Fruit fly (Drosophila melanogaster) whole organism, embryonic: ENCODE data around the gene CG15696.

ENCODE experiments used
- B-H1 ChIP-seq: fragments of 200-800 bp; sonication (Bioruptor generic); IDR thresholded peaks from 3 replicates; pipeline ENCODE4 v1.3.6; 2022; ENCODE audit warnings: missing biosample characterization, missing genetic modification characterization
- Elba2 ChIP-seq: fragments of 200-800 bp; sonication (Bioruptor generic); optimal IDR thresholded peaks from 3 replicates; lab custom pipeline; 2016; ENCODE audit warnings: missing biosample characterization, missing genetic modification characterization
- HmgD ChIP-seq: fragments of 200-800 bp; sonication (Bioruptor generic); optimal IDR thresholded peaks from 3 replicates; lab custom pipeline; 2016; ENCODE audit warnings: missing biosample characterization, missing genetic modification characterization
- Sox100B ChIP-seq: fragments of 200-800 bp; sonication (Bioruptor generic); optimal IDR thresholded peaks from 3 replicates; lab custom pipeline; 2018; ENCODE audit warnings: missing biosample characterization, mild to moderate bottlenecking, missing genetic modification characterization
- twi ChIP-seq: fragments of 200-800 bp; optimal IDR thresholded peaks from 2 replicates; lab custom pipeline; 2019; ENCODE audit warnings: missing biosample characterization, mild to moderate bottlenecking, missing genetic modification characterization, moderate library complexity
- zen2 ChIP-seq: fragments of 200-800 bp; sonication (Bioruptor generic); IDR thresholded peaks from 3 replicates; pipeline ENCODE4 v1.3.6; 2022; ENCODE audit warnings: missing biosample characterization, missing genetic modification characterization; ENCODE audit not compliant: partially characterized antibody

DNA sequence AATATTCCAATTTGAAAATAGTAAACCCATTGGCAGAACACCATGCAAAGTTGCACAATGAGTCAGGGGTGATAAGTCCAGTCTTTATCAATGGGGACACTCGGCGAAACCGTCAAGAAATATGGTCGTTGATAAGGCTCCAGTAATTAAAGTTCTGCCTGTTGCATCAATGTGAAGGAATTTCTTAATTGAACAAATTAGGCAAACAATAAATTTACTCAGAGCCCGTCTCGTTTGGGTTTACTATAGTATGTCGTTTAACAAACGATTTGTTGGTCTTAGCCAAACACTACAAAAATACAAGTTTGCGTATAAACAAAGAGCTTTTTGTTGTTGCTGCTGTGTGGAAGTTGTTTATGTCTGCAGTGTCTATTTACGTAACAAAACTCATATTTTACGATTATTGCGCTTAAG, 12.1 kb upstream of the CG15696 start:
- peak; percentile 46 for TF ChIP-seq Sox100B (GFP tag; lab: Kevin White, UChicago)
- TF ChIP-seq HmgD (GFP tag; lab: Kevin White, UChicago) = no peak
- no peak for TF ChIP-seq Elba2 (GFP tag; lab: Kevin White, UChicago)
- TF ChIP-seq zen2 (GFP tag; lab: Robert Waterston, UW) = no peak
- TF ChIP-seq B-H1 (GFP tag; lab: Robert Waterston, UW) = no peak; the same call in 2 of the 3 replicates
- no peak for TF ChIP-seq twi (tag; lab: Kevin White, UChicago)
